Fruit fly (Drosophila melanogaster) whole organism, embryonic: ENCODE measurements around the gene ND-B18.
A peak's percentile ranks its signal among the peaks of the same experiment; 100 is the strongest.

Source experiments
- Adf1 ChIP-seq: fragments of 200-800 bp; sonication (Bioruptor generic); IDR thresholded peaks from 2 replicates; pipeline ENCODE4 v1.3.6; 2022; ENCODE audit warnings: missing biosample characterization, missing genetic modification characterization
- Aef1 ChIP-seq: fragments of 200-800 bp; sonication (Bioruptor generic); IDR thresholded peaks from 3 replicates; pipeline ENCODE4 v1.3.6; 2022; ENCODE audit warnings: missing biosample characterization, missing genetic modification characterization
- BEAF-32 ChIP-seq: fragments of 200-800 bp; sonication (Bioruptor generic); optimal IDR thresholded peaks from 3 replicates; lab custom pipeline; 2017; ENCODE audit warnings: missing biosample characterization, missing genetic modification characterization, mild to moderate bottlenecking, moderate library complexity, missing genetic modification reagents
- Bdp1 ChIP-seq: fragments of 200-800 bp; sonication (Bioruptor generic); optimal IDR thresholded peaks from 3 replicates; lab custom pipeline; 2016; ENCODE audit warnings: missing biosample characterization, missing genetic modification characterization
- CG10462 ChIP-seq: fragments of 200-800 bp; sonication (Bioruptor generic); optimal IDR thresholded peaks from 2 replicates; lab custom pipeline; 2016; ENCODE audit warnings: missing biosample characterization, missing genetic modification characterization
- CG11093 ChIP-seq: fragments of 200-800 bp; sonication (Bioruptor generic); IDR thresholded peaks from 3 replicates; pipeline ENCODE4 v1.3.6; 2022; ENCODE audit warnings: missing biosample characterization, missing genetic modification characterization
- CG13123 ChIP-seq: fragments of 200-800 bp; sonication (Bioruptor generic); optimal IDR thresholded peaks from 2 replicates; lab custom pipeline; 2016; ENCODE audit warnings: missing biosample characterization, missing genetic modification characterization
- CG13296 ChIP-seq: fragments of 200-800 bp; sonication (Bioruptor generic); optimal IDR thresholded peaks from 3 replicates; lab custom pipeline; 2018; ENCODE audit warnings: missing biosample characterization, mild to moderate bottlenecking, missing genetic modification characterization
- CG13424 ChIP-seq: fragments of 200-800 bp; sonication (Bioruptor generic); optimal IDR thresholded peaks from 2 replicates; lab custom pipeline; 2019; ENCODE audit warnings: missing biosample characterization, mild to moderate bottlenecking, missing genetic modification characterization, moderate library complexity
- CG15479 ChIP-seq: fragments of 200-800 bp; sonication (Bioruptor generic); optimal IDR thresholded peaks from 3 replicates; lab custom pipeline; 2019; ENCODE audit warnings: missing biosample characterization, mild to moderate bottlenecking, missing genetic modification characterization, moderate library complexity
- CG16779 ChIP-seq: fragments of 200-800 bp; sonication (Bioruptor generic); IDR thresholded peaks from 2 replicates; pipeline ENCODE4 v1.3.6; 2022; ENCODE audit warnings: missing biosample characterization, missing genetic modification characterization
- CG17802 ChIP-seq: fragments of 200-800 bp; sonication (Bioruptor generic); optimal IDR thresholded peaks from 2 replicates; lab custom pipeline; 2018; ENCODE audit warnings: missing biosample characterization, mild to moderate bottlenecking, missing genetic modification characterization, moderate library complexity
- CG2116 ChIP-seq: fragments of 200-800 bp; sonication (Bioruptor generic); optimal IDR thresholded peaks from 3 replicates; lab custom pipeline; 2018; ENCODE audit warnings: missing biosample characterization, mild to moderate bottlenecking, missing genetic modification characterization
- CG4404 ChIP-seq: fragments of 200-800 bp; sonication (Bioruptor generic); IDR thresholded peaks from 2 replicates; pipeline ENCODE4 v1.3.6; 2022; ENCODE audit warnings: missing biosample characterization, missing genetic modification characterization
- CG6791 ChIP-seq: fragments of 200-800 bp; sonication (Bioruptor generic); IDR thresholded peaks from 3 replicates; pipeline ENCODE4 v1.3.6; 2022; ENCODE audit warnings: missing biosample characterization, missing genetic modification characterization; ENCODE audit not compliant: partially characterized antibody
- CG7556 ChIP-seq: fragments of 200-800 bp; sonication (Bioruptor generic); optimal IDR thresholded peaks from 2 replicates; lab custom pipeline; 2017; ENCODE audit warnings: missing biosample characterization, mild to moderate bottlenecking, missing genetic modification characterization
- CG7963 ChIP-seq: fragments of 200-800 bp; sonication (Bioruptor generic); IDR thresholded peaks from 3 replicates; pipeline ENCODE4 v1.3.6; 2022; ENCODE audit warnings: missing biosample characterization, missing genetic modification characterization; ENCODE audit not compliant: partially characterized antibody
- CG8944 ChIP-seq: fragments of 200-800 bp; sonication (Bioruptor generic); optimal IDR thresholded peaks from 3 replicates; lab custom pipeline; 2016; ENCODE audit warnings: missing biosample characterization, missing genetic modification characterization
- CG9215 ChIP-seq: fragments of 200-800 bp; sonication (Bioruptor generic); IDR thresholded peaks from 2 replicates; pipeline ENCODE4 v1.3.6; 2022; ENCODE audit warnings: missing biosample characterization, missing genetic modification characterization
- Dfd ChIP-seq, 2 experiments: fragments of >200 bp; optimal IDR thresholded peaks; 2 replicates each; lab custom pipeline; 2017; ENCODE audit warnings: missing biosample characterization in 2 of 2, missing genetic modification characterization in 2 of 2
- Dref ChIP-seq: fragments of 200-800 bp; sonication (Bioruptor generic); IDR thresholded peaks from 2 replicates; pipeline ENCODE4 v1.3.6; 2022; ENCODE audit warnings: missing biosample characterization, missing genetic modification characterization
- E2f2 ChIP-seq: fragments of 200-800 bp; sonication (Bioruptor generic); IDR thresholded peaks from 2 replicates; pipeline ENCODE4 v1.3.6; 2022; ENCODE audit warnings: missing biosample characterization, missing genetic modification characterization
- Fer3 ChIP-seq: fragments of 200-800 bp; sonication (Bioruptor generic); optimal IDR thresholded peaks from 2 replicates; lab custom pipeline; 2018; ENCODE audit warnings: missing biosample characterization, mild to moderate bottlenecking, missing genetic modification characterization, moderate library complexity
- Lhr ChIP-seq: fragments of 200-800 bp; sonication (Bioruptor generic); optimal IDR thresholded peaks from 3 replicates; lab custom pipeline; 2017; ENCODE audit warnings: mild to moderate bottlenecking, missing biosample characterization, missing genetic modification reagents, missing genetic modification characterization
- MBD-R2 ChIP-seq: fragments of 200-800 bp; sonication (Bioruptor generic); IDR thresholded peaks from 2 replicates; pipeline ENCODE4 v1.3.6; 2022; ENCODE audit warnings: missing biosample characterization, missing genetic modification characterization
- Sox100B ChIP-seq: fragments of 200-800 bp; sonication (Bioruptor generic); optimal IDR thresholded peaks from 3 replicates; lab custom pipeline; 2018; ENCODE audit warnings: missing biosample characterization, mild to moderate bottlenecking, missing genetic modification characterization
- Sox102F ChIP-seq: fragments of 200-800 bp; sonication (Bioruptor generic); optimal IDR thresholded peaks from 2 replicates; lab custom pipeline; 2018; ENCODE audit warnings: missing biosample characterization, mild to moderate bottlenecking, missing genetic modification characterization, moderate library complexity
- YL-1 ChIP-seq: fragments of 200-800 bp; sonication (Bioruptor generic); optimal IDR thresholded peaks from 3 replicates; lab custom pipeline; 2017; ENCODE audit warnings: missing biosample characterization, mild to moderate bottlenecking, missing genetic modification characterization
- ab ChIP-seq: fragments of 200-800 bp; sonication (Bioruptor generic); optimal IDR thresholded peaks from 2 replicates; lab custom pipeline; 2016; ENCODE audit warnings: missing biosample characterization, missing genetic modification characterization
- cas ChIP-seq: fragments of 200-800 bp; sonication (Bioruptor generic); IDR thresholded peaks from 2 replicates; pipeline ENCODE4 v1.3.6; 2022; ENCODE audit warnings: missing biosample characterization, missing genetic modification characterization
- chinmo ChIP-seq: fragments of 200-800 bp; sonication (Bioruptor generic); IDR thresholded peaks from 4 replicates; pipeline ENCODE4 v1.3.6; 2022; ENCODE audit warnings: missing biosample characterization, missing genetic modification characterization; ENCODE audit not compliant: partially characterized antibody
- cwo ChIP-seq: fragments of 200-800 bp; sonication (Bioruptor generic); optimal IDR thresholded peaks from 3 replicates; lab custom pipeline; 2017; ENCODE audit warnings: missing biosample characterization, missing genetic modification characterization, mild to moderate bottlenecking, moderate library complexity, missing genetic modification reagents
- dmrt99B ChIP-seq: fragments of 200-800 bp; sonication (Bioruptor generic); optimal IDR thresholded peaks from 2 replicates; lab custom pipeline; 2018; ENCODE audit warnings: missing biosample characterization, mild to moderate bottlenecking, missing genetic modification characterization, moderate library complexity
- esg ChIP-seq: fragments of 200-800 bp; sonication (Bioruptor generic); conservative IDR thresholded peaks from 2 replicates; pipeline ENCODE4 v1.3.6; 2022; ENCODE audit warnings: missing biosample characterization, missing genetic modification characterization
- gsb-n ChIP-seq: fragments of 200-800 bp; sonication (Bioruptor generic); optimal IDR thresholded peaks from 3 replicates; lab custom pipeline; 2018; ENCODE audit warnings: missing biosample characterization, mild to moderate bottlenecking, missing genetic modification characterization
- h ChIP-seq: fragments of >200 bp; optimal IDR thresholded peaks from 2 replicates; lab custom pipeline; 2017
- hth ChIP-seq: fragments of >200 bp; optimal IDR thresholded peaks from 2 replicates; lab custom pipeline; 2017; ENCODE audit warnings: inconsistent platforms
- jigr1 ChIP-seq: fragments of 200-800 bp; sonication (Bioruptor generic); IDR thresholded peaks from 3 replicates; pipeline ENCODE4 v1.3.6; 2022; ENCODE audit warnings: missing biosample characterization, missing genetic modification characterization
- lola ChIP-seq, 3 experiments: fragments of >200 bp in 2 of 3; fragments of 200-800 bp in 1 of 3; sonication (Bioruptor generic) in 1 of 3; optimal IDR thresholded peaks; 2 replicates each; lab custom pipeline; 2017 to 2019; ENCODE audit warnings: missing biosample characterization in 3 of 3, missing genetic modification characterization in 3 of 3, mild to moderate bottlenecking in 1 of 3, moderate library complexity in 1 of 3
- mam ChIP-seq: fragments of 200-800 bp; sonication (Bioruptor generic); optimal IDR thresholded peaks from 3 replicates; lab custom pipeline; 2016; ENCODE audit warnings: missing biosample characterization, missing genetic modification characterization
- pros ChIP-seq: fragments of 200-800 bp; sonication (Bioruptor generic); optimal IDR thresholded peaks from 3 replicates; lab custom pipeline; 2019; ENCODE audit warnings: missing biosample characterization, mild to moderate bottlenecking, missing genetic modification characterization, moderate library complexity
- psq ChIP-seq: fragments of 200-800 bp; sonication (Bioruptor generic); optimal IDR thresholded peaks from 2 replicates; lab custom pipeline; 2017; ENCODE audit warnings: missing biosample characterization, missing genetic modification characterization
- scrt ChIP-seq: fragments of 200-800 bp; sonication (Bioruptor generic); optimal IDR thresholded peaks from 2 replicates; lab custom pipeline; 2018; ENCODE audit warnings: missing biosample characterization, mild to moderate bottlenecking, missing genetic modification characterization, moderate library complexity
- sens ChIP-seq: fragments of 200-800 bp; sonication (Bioruptor generic); peaks from one replicate; lab custom pipeline; 2016; ENCODE audit warnings: missing biosample characterization, missing genetic modification characterization
- slou ChIP-seq: fragments of 200-800 bp; sonication (Bioruptor generic); optimal IDR thresholded peaks from 3 replicates; lab custom pipeline; 2016; ENCODE audit warnings: missing biosample characterization, missing genetic modification characterization
- tgo ChIP-seq: fragments of 200-800 bp; sonication (Bioruptor generic); IDR thresholded peaks from 3 replicates; pipeline ENCODE4 v1.3.6; 2022; ENCODE audit warnings: missing biosample characterization, missing genetic modification characterization
- tna ChIP-seq: fragments of 200-800 bp; sonication (Bioruptor generic); IDR thresholded peaks from 2 replicates; pipeline ENCODE4 v1.3.6; 2022; ENCODE audit warnings: missing biosample characterization, missing genetic modification characterization; ENCODE audit not compliant: partially characterized antibody
- unpg ChIP-seq: fragments of 200-800 bp; sonication (Bioruptor generic); optimal IDR thresholded peaks from 3 replicates; lab custom pipeline; 2018; ENCODE audit warnings: missing biosample characterization, mild to moderate bottlenecking, missing genetic modification characterization, moderate library complexity
- usp ChIP-seq: fragments of >200 bp; optimal IDR thresholded peaks from 2 replicates; lab custom pipeline; 2017; ENCODE audit warnings: missing biosample characterization, missing genetic modification characterization

ND-B18 gene

dm6 chrX:15085777-15086510 is 22.4 kb downstream of the ND-B18 start, which contains the start of the genes CG15027 and Dbct (continued):
- TF ChIP-seq Lhr (GFP tag; lab: Kevin White, UChicago) (peak; percentile 14), esg (GFP tag; lab: Robert Waterston, UW) (peak; percentile 44), mam (peak; percentile 5), pros (GFP tag; lab: Kevin White, UChicago) (no peak), Sox102F (GFP tag; lab: Kevin White, UChicago) (peak; percentile 65), cas (GFP tag; lab: Robert Waterston, UW) (no peak), CG13424 (peak; percentile 83), CG2116 (GFP tag; lab: Kevin White, UChicago) (peak; percentile 67), CG6791 (GFP tag; lab: Robert Waterston, UW) (peak; percentile 49; the same call in 2 of the 3 replicates), MBD-R2 (GFP tag; lab: Robert Waterston, UW) (peak; percentile 55; the same call in 1 of the 2 replicates), gsb-n (tag; lab: Kevin White, UChicago) (peak; percentile 39), unpg (peak; percentile 73), chinmo (0 out of 4 replicates have a peak, but pooled peaks have one; percentile 62), psq (GFP tag; lab: Kevin White, UChicago) (peak; percentile 28), Fer3 (tag; lab: Kevin White, UChicago) (peak; percentile 56), Dfd (GFP tag; optimal IDR thresholded peaks at IDR 0.05; lab: Kevin White, UChicago) (no peak), CG16779 (GFP tag; lab: Robert Waterston, UW) (no peak), h (lab: Kevin White, UChicago) (no peak), sens (GFP tag; lab: Kevin White, UChicago) (peak; percentile 6), CG7963 (GFP tag; lab: Robert Waterston, UW) (no peak), cwo (GFP tag; lab: Kevin White, UChicago) (peak; percentile 14), YL-1 (GFP tag; lab: Kevin White, UChicago) (peak; percentile 88), CG7556 (peak; percentile 43), CG13296 (peak; percentile 38), Aef1 (GFP tag; lab: Robert Waterston, UW) (peak; percentile 64), BEAF-32 (GFP tag; lab: Kevin White, UChicago) (peak; percentile 81), dmrt99B (tag; lab: Kevin White, UChicago) (peak; percentile 52), CG10462 (GFP tag; lab: Kevin White, UChicago) (no peak), lola (GFP tag; optimal IDR thresholded peaks at IDR 0.05; lab: Kevin White, UChicago) (peak in 1 of 3 experiments; percentile 69), ab (no peak), CG9215 (GFP tag; lab: Robert Waterston, UW) (peak; percentile 68), E2f2 (GFP tag; lab: Robert Waterston, UW) (peak; percentile 22; the same call in 1 of the 2 replicates), scrt (peak; percentile 5), CG11093 (0 out of 3 replicates have a peak, but pooled peaks have one; percentile 33), usp (GFP tag; lab: Kevin White, UChicago) (no peak), tna (GFP tag; lab: Robert Waterston, UW) (no peak), Adf1 (peak; percentile 29; the same call in 1 of the 2 replicates), CG8944 (GFP tag; lab: Kevin White, UChicago) (no peak), slou (no peak), CG13123 (peak; percentile 24), Bdp1 (GFP tag; lab: Kevin White, UChicago) (no peak), CG15479 (GFP tag; lab: Kevin White, UChicago) (no peak), Dref (GFP tag; lab: Robert Waterston, UW) (peak; percentile 53), CG4404 (GFP tag; lab: Robert Waterston, UW) (peak; percentile 59), jigr1 (GFP tag; lab: Robert Waterston, UW) (no peak), CG17802 (tag; lab: Kevin White, UChicago) (no peak), Sox100B (GFP tag; lab: Kevin White, UChicago) (peak; percentile 44), hth (lab: Kevin White, UChicago) (no peak), tgo (GFP tag; lab: Robert Waterston, UW) (peak; percentile 71)
